Fruit fly (Drosophila melanogaster): ENCODE data around the gene Ggamma30A.
A peak's percentile ranks its signal among the peaks of the same experiment; 100 is the strongest.

Gene Ggamma30A

DNA sequence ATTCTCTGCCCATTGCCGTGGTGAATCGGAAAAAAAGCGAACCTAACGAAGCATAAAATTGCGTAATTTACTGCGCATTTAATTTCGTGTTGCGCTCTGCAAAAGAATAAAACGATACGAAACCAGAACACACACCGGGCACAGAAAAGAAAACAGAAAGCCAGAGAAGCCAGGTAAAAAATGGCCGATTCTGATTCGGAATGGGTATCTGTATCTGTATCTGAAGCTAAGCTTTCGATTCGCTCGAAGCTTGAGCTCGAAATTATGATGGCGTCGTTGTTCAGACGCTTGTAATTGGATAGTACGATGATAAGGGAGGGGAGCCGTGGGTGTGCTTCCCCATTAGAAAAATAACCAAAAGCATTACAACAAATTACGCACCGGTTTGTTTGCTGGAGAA is 33.1 kb upstream of the Ggamma30A start:
- TF ChIP-seq CG17361 (GFP tag; IDR thresholded peaks at IDR 0.05) (no peak), CG3163 (GFP tag; optimal IDR thresholded peaks at IDR 0.05) (no peak), crol (GFP tag; IDR thresholded peaks at IDR 0.05) (no peak), CG9609 (GFP tag; optimal IDR thresholded peaks at IDR 0.05) (no peak), Asciz (GFP tag; optimal IDR thresholded peaks at IDR 0.05) (no peak), al (GFP tag; IDR thresholded peaks at IDR 0.05) (no peak), CG10462 (GFP tag; optimal IDR thresholded peaks at IDR 0.05) (no peak), CG2712 (tag; optimal IDR thresholded peaks at IDR 0.05) (no peak), nom (GFP tag; optimal IDR thresholded peaks at IDR 0.05) (no peak), Gug (GFP tag; IDR thresholded peaks at IDR 0.05) (no peak), CG13624 (GFP tag; optimal IDR thresholded peaks at IDR 0.05) (peak; percentile 38), CG13894 (tag; optimal IDR thresholded peaks at IDR 0.05) (peak; percentile 96), CG14860 (GFP tag; IDR thresholded peaks at IDR 0.05; ENCODE audit: partially characterized antibody) (no peak), btn (GFP tag; optimal IDR thresholded peaks at IDR 0.05) (no peak), ranshi (GFP tag; IDR thresholded peaks at IDR 0.05) (no peak), jing (GFP tag; optimal IDR thresholded peaks at IDR 0.05) (no peak), CG7963 (GFP tag; IDR thresholded peaks at IDR 0.05; ENCODE audit: partially characterized antibody) (no peak)

DNA sequence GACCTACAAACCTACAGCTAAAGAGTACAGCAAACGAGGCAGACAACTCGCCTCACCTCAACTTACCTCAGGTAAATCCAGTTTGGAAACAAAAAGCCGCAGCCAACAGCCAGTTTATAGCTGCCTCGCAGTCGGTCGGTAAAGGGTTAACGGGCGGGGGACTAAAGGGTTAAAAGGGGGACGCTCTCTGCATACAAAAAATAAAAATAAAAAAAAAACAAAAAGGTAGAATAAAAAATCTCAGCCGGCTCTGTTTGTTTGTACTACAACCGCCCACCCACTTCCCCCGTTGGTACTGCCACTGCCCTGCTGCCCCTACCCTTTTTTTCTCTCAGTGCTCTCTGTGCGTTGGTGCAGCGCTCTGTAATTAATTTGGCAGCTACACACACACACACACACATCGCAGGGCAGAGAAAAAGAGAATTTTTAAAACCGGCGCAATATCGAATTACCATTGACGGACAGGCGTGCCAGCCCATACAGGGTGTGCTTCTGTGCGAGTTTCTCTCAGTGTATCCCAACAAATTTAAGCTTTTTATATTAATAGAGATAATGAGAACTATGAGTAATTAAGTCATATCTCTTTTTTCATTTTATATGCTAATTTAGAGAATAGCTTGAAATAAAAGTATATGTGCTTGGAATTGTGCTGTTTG is 31.9 kb upstream of the Ggamma30A start:
- TF ChIP-seq Side (GFP tag; optimal IDR thresholded peaks at IDR 0.05) (peak; percentile 14), Optix (GFP tag; IDR thresholded peaks at IDR 0.05) (peak; percentile 78), NFAT (GFP tag; IDR thresholded peaks at IDR 0.05) (peak; percentile 62; the same call in 1 of the 2 replicates), CG4360 (GFP tag; IDR thresholded peaks at IDR 0.05) (peak; percentile 11; the same call in 1 of the 2 replicates), crc (GFP tag; optimal IDR thresholded peaks at IDR 0.05) (no peak), H15 (GFP tag; IDR thresholded peaks at IDR 0.05) (peak; percentile 70; the same call in 2 of the 3 replicates), CG9876 (GFP tag; optimal IDR thresholded peaks at IDR 0.05) (no peak), CG12071 (GFP tag; optimal IDR thresholded peaks at IDR 0.05) (no peak), CG10366 (GFP tag; IDR thresholded peaks at IDR 0.05) (peak; percentile 74), CG9727 (GFP tag; optimal IDR thresholded peaks at IDR 0.05) (peak; percentile 25), Sry-δ (GFP tag; optimal IDR thresholded peaks at IDR 0.05) (no peak), exex (tag; optimal IDR thresholded peaks at IDR 0.05) (no peak), Oaz (GFP tag; IDR thresholded peaks at IDR 0.05) (0 out of 2 replicates have a peak, but pooled peaks have one; percentile 6), Six4 (GFP tag; optimal IDR thresholded peaks at IDR 0.05) (no peak), kay (GFP tag; optimal IDR thresholded peaks at IDR 0.05) (no peak), CG9215 (GFP tag; IDR thresholded peaks at IDR 0.05) (peak; percentile 51; the same call in 1 of the 2 replicates), Abd-B (GFP tag; optimal IDR thresholded peaks at IDR 0.05) (peak; percentile 16), sqz (GFP tag; optimal IDR thresholded peaks at IDR 0.05) (peak; percentile 18), PHDP (tag; optimal IDR thresholded peaks at IDR 0.05) (peak; percentile 11), CG34224 (GFP tag; IDR thresholded peaks at IDR 0.05; ENCODE audit: partially characterized antibody) (no peak), HHEX (GFP tag; optimal IDR thresholded peaks at IDR 0.05) (no peak), CG16779 (GFP tag; IDR thresholded peaks at IDR 0.05) (peak; percentile 71), E2f2 (GFP tag; IDR thresholded peaks at IDR 0.05) (peak; percentile 41; the same call in 1 of the 2 replicates), CG14965 (GFP tag; optimal IDR thresholded peaks at IDR 0.05; ENCODE audit: borderline replicate concordance) (no peak), sc (optimal IDR thresholded peaks at IDR 0.05) (no peak), sc (GFP tag; optimal IDR thresholded peaks at IDR 0.05) (no peak), tx (GFP tag; optimal IDR thresholded peaks at IDR 0.05) (no peak), Ptx1 (GFP tag; IDR thresholded peaks at IDR 0.05) (peak; percentile 81), CG43689 (GFP tag; IDR thresholded peaks at IDR 0.05) (peak; percentile 56; the same call in 1 of the 2 replicates), bsh (GFP tag; optimal IDR thresholded peaks at IDR 0.05) (peak; percentile 12 to 65), dmrt99B (tag; optimal IDR thresholded peaks at IDR 0.05) (peak; percentile 58), CG2199 (GFP tag; IDR thresholded peaks at IDR 0.05) (peak; percentile 71; the same call in 1 of the 3 replicates), Aef1 (GFP tag; IDR thresholded peaks at IDR 0.05) (peak; percentile 69)
